Worm (Caenorhabditis elegans): ENCODE data around the gene ZK512.7.

The ZK512.7 gene

DNA sequence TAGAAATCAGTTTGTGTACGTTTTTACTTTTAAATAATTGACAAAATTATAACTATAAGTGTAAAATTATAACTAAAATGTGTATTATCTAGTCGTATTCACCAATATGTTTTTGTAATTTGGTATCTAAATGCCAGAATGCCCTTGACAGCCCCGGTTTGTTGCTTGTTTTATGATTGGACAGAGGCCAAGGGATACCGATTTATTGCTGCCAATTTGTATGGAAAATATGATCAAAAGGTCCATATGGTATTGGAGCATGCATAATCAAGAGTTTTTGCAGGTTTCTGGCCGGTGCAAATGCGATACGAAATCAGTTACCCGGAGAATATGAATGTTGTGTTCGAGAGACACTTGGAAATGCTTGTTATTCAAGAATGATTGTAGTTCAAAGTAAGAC lies 22.8 kb downstream of the ZK512.7 start:
- TF ChIP-seq nhr-12 (tag; optimal IDR thresholded peaks at IDR 0.05) (no peak), unc-39 (tag; optimal IDR thresholded peaks at IDR 0.05) (no peak), elt-1 (tag; optimal IDR thresholded peaks at IDR 0.05) (no peak), mab-5 (tag; optimal IDR thresholded peaks at IDR 0.05) (no peak), lin-39 (tag; optimal IDR thresholded peaks at IDR 0.05) (no peak)

DNA sequence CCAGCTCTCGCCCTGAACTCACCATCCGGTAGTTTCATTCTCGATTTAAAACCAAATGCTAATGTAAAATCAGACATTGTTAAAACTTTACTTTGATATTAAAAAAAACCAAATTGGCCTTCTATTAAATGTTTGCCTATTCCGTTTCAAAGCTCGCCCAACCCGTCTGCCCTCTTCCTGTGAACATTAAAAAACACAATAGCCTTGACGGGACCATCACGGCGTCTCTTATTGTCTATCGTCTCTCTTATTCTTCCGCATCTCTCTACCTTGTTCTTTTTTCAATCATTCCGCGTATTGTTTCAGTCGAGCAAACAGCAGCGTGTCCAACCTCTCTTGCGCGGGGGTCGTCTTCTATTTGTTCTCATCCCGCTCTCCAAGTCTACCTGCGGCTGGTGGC lies 23.9 kb downstream of the ZK512.7 start, which contains the start of gene ZK512.1:
Gene ZK512.1 (plus strand): TSS at position 301 of the 400 bp plus-strand sequence.
- TF ChIP-seq blmp-1 (tag; optimal IDR thresholded peaks at IDR 0.05; ENCODE audit: insufficient read depth), result no peak
- TF ChIP-seq egl-27 (tag; optimal IDR thresholded peaks at IDR 0.05), result no peak
- TF ChIP-seq unc-62 (GFP tag; optimal IDR thresholded peaks at IDR 0.05), result no peak
- TF ChIP-seq nhr-11 (tag; optimal IDR thresholded peaks at IDR 0.05), result no peak
- TF ChIP-seq sma-3 (GFP tag; optimal IDR thresholded peaks at IDR 0.05), result no peak
- TF ChIP-seq ztf-11 (tag; optimal IDR thresholded peaks at IDR 0.05), result no peak
- no peak for TF ChIP-seq elt-3 (tag; optimal IDR thresholded peaks at IDR 0.05)
- no peak for TF ChIP-seq lin-13 (GFP tag; optimal IDR thresholded peaks at IDR 0.05)
- no peak for TF ChIP-seq F13H6.1 (tag; optimal IDR thresholded peaks at IDR 0.05)
- TF ChIP-seq nhr-77 (tag; optimal IDR thresholded peaks at IDR 0.05), result no peak
- TF ChIP-seq ama-1 (optimal IDR thresholded peaks at IDR 0.05), result no peak
- TF ChIP-seq elt-1 (tag; optimal IDR thresholded peaks at IDR 0.05), result no peak
- TF ChIP-seq peb-1 (tag; optimal IDR thresholded peaks at IDR 0.05), result no peak
- TF ChIP-seq nhr-10 (tag; optimal IDR thresholded peaks at IDR 0.05), result no peak
- TF ChIP-seq sem-4 (tag; optimal IDR thresholded peaks at IDR 0.05), result no peak
- no peak for TF ChIP-seq gmeb-1 (tag; optimal IDR thresholded peaks at IDR 0.05)
- TF ChIP-seq sma-9 (GFP tag; optimal IDR thresholded peaks at IDR 0.05), result no peak
- no peak for TF ChIP-seq sma-9 (tag; optimal IDR thresholded peaks at IDR 0.05)

DNA sequence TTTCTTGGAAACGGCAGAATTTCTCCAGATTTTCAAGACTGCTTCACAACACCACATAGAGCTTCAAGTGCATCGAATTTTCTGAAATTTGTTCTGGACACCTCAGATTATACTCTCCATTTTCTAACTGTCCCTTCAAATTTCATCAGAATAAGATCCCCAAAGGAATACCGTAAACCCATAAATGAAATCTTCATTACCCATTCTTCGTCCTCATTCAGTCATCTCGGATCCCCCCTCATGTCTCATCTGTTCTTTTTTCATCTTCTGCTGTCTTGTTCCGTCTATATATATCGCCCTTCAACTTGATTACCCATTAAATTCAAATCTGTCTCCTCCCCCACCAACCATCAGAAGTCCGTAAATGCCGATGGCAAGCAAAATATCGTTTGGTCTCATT lies 24.4 kb downstream of the ZK512.7 start:
- no peak for TF ChIP-seq nhr-237 (tag; optimal IDR thresholded peaks at IDR 0.05)
- no peak for TF ChIP-seq fos-1 (tag; optimal IDR thresholded peaks at IDR 0.05)
- no peak for TF ChIP-seq R02D3.7 (tag; optimal IDR thresholded peaks at IDR 0.05)
- TF ChIP-seq nhr-25 (tag; optimal IDR thresholded peaks at IDR 0.05), result no peak
- no peak for TF ChIP-seq zag-1 (tag; optimal IDR thresholded peaks at IDR 0.05)
- TF ChIP-seq nhr-77 (tag; optimal IDR thresholded peaks at IDR 0.05), result no peak
- no peak for TF ChIP-seq lin-39 (tag; optimal IDR thresholded peaks at IDR 0.05)
- TF ChIP-seq nhr-12 (tag; optimal IDR thresholded peaks at IDR 0.05), result no peak
- TF ChIP-seq dmd-4 (tag; optimal IDR thresholded peaks at IDR 0.05), result no peak
- TF ChIP-seq alr-1 (tag; optimal IDR thresholded peaks at IDR 0.05), result no peak
- TF ChIP-seq aly-2 (tag; optimal IDR thresholded peaks at IDR 0.05), result no peak
- no peak for TF ChIP-seq lin-11 (tag; optimal IDR thresholded peaks at IDR 0.05)
- no peak for TF ChIP-seq blmp-1 (tag; optimal IDR thresholded peaks at IDR 0.05; ENCODE audit: insufficient read depth)
- no peak for TF ChIP-seq elt-3 (tag; optimal IDR thresholded peaks at IDR 0.05)

- TF ChIP-seq nhr-10 (tag; optimal IDR thresholded peaks at IDR 0.05) (no peak), sma-3 (GFP tag; optimal IDR thresholded peaks at IDR 0.05) (no peak), nhr-77 (tag; optimal IDR thresholded peaks at IDR 0.05) (no peak), ama-1 (optimal IDR thresholded peaks at IDR 0.05) (no peak), Y55F3AM.14 (GFP tag; optimal IDR thresholded peaks at IDR 0.05) (no peak)
Observed at ce11 chrIII:9112479-9112878, 26.0 kb downstream of the ZK512.7 start.

DNA sequence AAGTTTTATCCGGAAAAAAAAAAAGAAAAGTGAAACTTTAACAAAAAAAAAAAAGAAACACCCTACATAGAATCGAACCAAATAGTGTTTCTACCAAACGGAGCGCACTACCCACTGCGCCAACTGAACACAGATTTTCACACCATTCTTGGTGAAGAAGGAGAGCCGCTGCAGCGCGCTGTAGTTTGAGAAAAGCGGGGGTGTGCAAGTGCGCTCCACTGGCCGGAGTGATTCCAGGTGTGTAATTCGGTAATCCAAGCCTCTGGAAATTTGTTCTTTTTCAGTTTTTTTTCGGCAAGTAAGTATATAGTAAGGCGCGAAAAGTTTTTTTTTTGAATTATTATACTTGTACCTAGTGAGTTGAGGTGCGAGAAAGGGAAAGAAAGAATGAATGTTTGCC lies 27.6 kb downstream of the ZK512.7 start:
- peak; percentile 19 for TF ChIP-seq unc-55 (GFP tag; optimal IDR thresholded peaks at IDR 0.05)

DNA sequence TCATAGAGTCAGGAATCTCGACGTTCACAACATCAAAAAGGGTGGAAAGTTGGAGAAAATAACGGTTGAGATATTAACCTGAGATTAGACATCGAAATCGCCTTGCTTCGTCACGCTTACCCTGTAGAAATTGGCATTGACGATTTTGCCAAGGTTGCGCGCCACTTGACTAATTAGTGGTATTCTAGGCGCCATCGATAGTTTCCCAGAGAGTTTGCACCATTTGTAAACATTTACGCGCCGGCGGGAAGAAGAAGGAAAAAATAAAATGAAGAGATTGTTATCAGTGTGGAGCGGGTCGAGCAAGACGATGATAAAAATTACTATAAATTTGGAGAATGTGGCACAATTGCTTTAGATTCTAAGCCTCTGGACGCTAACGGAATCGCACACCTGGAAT lies 28.2 kb downstream of the ZK512.7 start:
- TF ChIP-seq nhr-6 (tag; optimal IDR thresholded peaks at IDR 0.05), result no peak
- peak; percentile 81 for TF ChIP-seq ceh-16 (tag; optimal IDR thresholded peaks at IDR 0.05)

All from whole organism, L2 larva.